Worm (Caenorhabditis elegans): ENCODE results near the gene Y55D5A.3.

Y55D5A.3 gene

DNA sequence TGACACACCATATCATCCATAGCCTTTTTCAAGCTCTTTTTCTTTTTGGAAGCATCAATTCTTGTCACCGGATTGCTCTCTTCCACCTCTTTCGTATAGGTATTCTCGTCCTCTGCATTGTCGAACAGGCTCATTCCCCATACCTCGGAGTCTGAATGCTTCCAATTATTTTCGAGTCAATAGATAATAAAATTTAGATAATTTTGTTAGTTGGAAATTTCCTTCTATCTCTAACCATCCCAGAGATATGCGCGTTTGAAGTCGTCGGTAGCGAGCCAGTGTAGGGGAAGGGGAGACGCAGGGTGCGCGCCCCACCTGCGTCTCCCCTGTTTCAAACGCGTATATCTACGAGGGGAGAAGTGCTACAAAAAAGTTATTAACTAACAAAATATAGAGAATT, 54.7 kb downstream of the Y55D5A.3 start:
- no peak for TF ChIP-seq mep-1 (tag; optimal IDR thresholded peaks at IDR 0.05)
- TF ChIP-seq ces-1 (GFP tag; optimal IDR thresholded peaks at IDR 0.05), result peak; percentile 90
- no peak for TF ChIP-seq nhr-28 (tag; optimal IDR thresholded peaks at IDR 0.05)

DNA sequence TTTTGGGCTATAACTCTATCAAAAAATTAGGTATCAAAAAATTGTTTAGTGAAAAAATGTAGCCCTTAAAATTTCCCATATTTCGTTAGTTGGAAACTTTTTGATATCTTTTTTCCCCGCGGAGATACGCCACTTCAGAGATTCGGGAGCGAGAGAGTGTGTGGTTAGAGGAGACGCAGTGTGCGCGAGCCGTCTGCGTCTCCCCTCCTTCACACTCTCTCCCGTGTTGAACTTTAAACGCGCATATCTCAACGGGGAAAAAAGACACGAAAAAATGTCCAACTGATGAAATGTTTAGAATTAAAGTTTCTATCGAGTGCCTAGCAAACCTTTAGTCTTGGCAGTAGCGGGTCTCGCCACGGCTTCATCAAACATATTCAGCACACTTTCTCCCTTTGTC, 55.3 kb downstream of the Y55D5A.3 start:
- TF ChIP-seq nhr-237 (tag; optimal IDR thresholded peaks at IDR 0.05), result no peak
